Worm (Caenorhabditis elegans) whole organism, midembryonic: ENCODE results near the gene sptf-2.

Experiments
- T22C8.4 ChIP-seq: fragments of 200-800 bp; sonication (Bioruptor generic); IDR thresholded peaks from 2 replicates; pipeline ENCODE4 v1.3.6; 2022; ENCODE audit warnings: missing genetic modification characterization, missing compliant biosample characterization
- cog-1 ChIP-seq: sonication (generic microtip); optimal IDR thresholded peaks from 2 replicates; lab custom pipeline; 2016; ENCODE audit warnings: missing genetic modification characterization, missing compliant biosample characterization
- flt-1 ChIP-seq: fragments of 200-800 bp; sonication (Bioruptor generic); IDR thresholded peaks from 2 replicates; pipeline ENCODE4 v1.3.6; 2022; ENCODE audit warnings: missing genetic modification characterization, missing compliant biosample characterization
- klf-2 ChIP-seq: fragments of 200-800 bp; sonication (Bioruptor generic); conservative IDR thresholded peaks from 2 replicates; pipeline ENCODE4 v1.3.6; 2022; ENCODE audit warnings: missing genetic modification reagents, missing genetic modification characterization, missing compliant biosample characterization
- med-1 ChIP-seq: sonication (generic microtip); optimal IDR thresholded peaks from 2 replicates; lab custom pipeline; 2017; ENCODE audit warnings: missing genetic modification characterization, mild to moderate bottlenecking, missing compliant biosample characterization, antibody characterized with exemption, missing genetic modification reagents; ENCODE audit not compliant: insufficient read depth
- ref-1 ChIP-seq: fragments of 200-800 bp; sonication (Bioruptor generic); conservative IDR thresholded peaks from 2 replicates; pipeline ENCODE4 v1.3.6; 2022; ENCODE audit warnings: missing genetic modification reagents, missing genetic modification characterization, missing compliant biosample characterization
- tab-1 ChIP-seq: fragments of 200-800 bp; sonication (Bioruptor generic); IDR thresholded peaks from 2 replicates; pipeline ENCODE4 v1.3.6; 2022; ENCODE audit warnings: missing genetic modification characterization, missing compliant biosample characterization
- ztf-23 ChIP-seq: fragments of 200-800 bp; sonication (Bioruptor generic); IDR thresholded peaks from 2 replicates; pipeline ENCODE4 v1.3.6; 2022; ENCODE audit warnings: missing genetic modification reagents, missing genetic modification characterization, missing compliant biosample characterization
- ztf-29 ChIP-seq: fragments of 200-800 bp; sonication (Bioruptor generic); IDR thresholded peaks from 2 replicates; pipeline ENCODE4 v1.3.6; 2022; ENCODE audit warnings: missing genetic modification reagents, missing genetic modification characterization, missing compliant biosample characterization

Gene sptf-2

ce11 chrII:8610085-8610484, 15.2 kb upstream of the sptf-2 start, which contains the start of gene F28C6.9:
Gene F28C6.9, minus strand, starts transcription at chrII:8610185.
- no peak for TF ChIP-seq T22C8.4 (GFP tag; lab: Robert Waterston, UW)
- no peak for TF ChIP-seq cog-1 (tag; lab: Kevin White, UChicago)
- TF ChIP-seq tab-1 (GFP tag; lab: Robert Waterston, UW) = no peak
- no peak for TF ChIP-seq ref-1
- no peak for TF ChIP-seq ztf-29 (GFP tag; lab: Robert Waterston, UW)
- TF ChIP-seq ztf-23 = no peak
- no peak for TF ChIP-seq flt-1 (GFP tag; lab: Robert Waterston, UW)

ce11 chrII:8610585-8610984, 14.7 kb upstream of the sptf-2 start:
- TF ChIP-seq tab-1 (GFP tag; lab: Robert Waterston, UW) = no peak
- no peak for TF ChIP-seq med-1 (GFP tag; lab: Kevin White, UChicago)
- no peak for TF ChIP-seq ref-1
- TF ChIP-seq flt-1 (GFP tag; lab: Robert Waterston, UW) = no peak
- TF ChIP-seq ztf-29 (GFP tag; lab: Robert Waterston, UW) = no peak

DNA sequence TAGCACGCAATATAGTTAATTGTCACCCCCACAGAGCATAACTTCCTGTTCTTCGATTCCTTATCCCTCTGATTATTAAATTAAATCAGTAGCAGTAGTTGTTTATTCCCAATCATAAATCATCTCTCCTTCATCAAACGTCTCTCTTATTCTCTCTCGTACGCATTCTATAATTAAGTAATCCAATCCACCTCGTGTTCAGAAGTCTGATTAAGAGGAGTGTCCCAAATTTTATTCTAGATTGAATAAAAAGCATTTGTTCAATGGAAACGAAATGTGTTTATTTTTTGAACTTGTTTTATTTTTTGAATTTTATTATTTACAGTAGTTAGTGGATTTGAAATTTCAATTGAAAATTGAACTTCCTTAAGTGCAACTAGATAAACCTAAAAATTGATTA, 13.9 kb upstream of the sptf-2 start:
- TF ChIP-seq ref-1 (no peak), flt-1 (GFP tag; lab: Robert Waterston, UW) (no peak), ztf-23 (no peak), ztf-29 (GFP tag; lab: Robert Waterston, UW) (no peak), klf-2 (GFP tag; lab: Robert Waterston, UW) (no peak), cog-1 (tag; lab: Kevin White, UChicago) (no peak), tab-1 (GFP tag; lab: Robert Waterston, UW) (no peak), med-1 (GFP tag; lab: Kevin White, UChicago) (no peak), T22C8.4 (GFP tag; lab: Robert Waterston, UW) (no peak)

DNA sequence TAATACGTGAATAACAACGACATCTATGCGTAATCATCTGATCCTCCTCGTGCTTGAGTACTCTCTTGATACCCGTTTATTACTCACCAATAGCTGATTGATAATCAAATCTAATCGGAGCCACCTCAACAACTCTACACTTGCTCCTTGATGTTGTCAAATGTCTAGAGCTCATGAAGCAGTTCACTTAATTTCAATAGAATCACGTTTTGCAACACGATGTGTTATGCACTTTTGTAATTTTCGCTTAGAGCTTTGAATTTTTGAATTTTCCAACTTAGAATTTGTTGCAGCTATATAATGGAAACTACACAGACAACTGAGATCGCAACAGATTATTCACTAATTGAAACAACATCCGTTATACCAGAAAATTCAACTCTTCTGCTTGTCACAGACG, 12.8 kb upstream of the sptf-2 start, which contains the start of gene T22C8.1:
TSS of gene T22C8.1 (plus strand) at position 301 of the 400 bp plus-strand sequence.
- no peak for TF ChIP-seq med-1 (GFP tag; lab: Kevin White, UChicago)
- no peak for TF ChIP-seq flt-1 (GFP tag; lab: Robert Waterston, UW)
- TF ChIP-seq klf-2 (GFP tag; lab: Robert Waterston, UW) = no peak
- TF ChIP-seq T22C8.4 (GFP tag; lab: Robert Waterston, UW) = no peak
- no peak for TF ChIP-seq ztf-29 (GFP tag; lab: Robert Waterston, UW)
- no peak for TF ChIP-seq ref-1
- TF ChIP-seq tab-1 (GFP tag; lab: Robert Waterston, UW) = no peak
- TF ChIP-seq ztf-23 = no peak
- no peak for TF ChIP-seq cog-1 (tag; lab: Kevin White, UChicago)

ce11 chrII:8616155-8616554, 9.1 kb upstream of the sptf-2 start:
- TF ChIP-seq klf-2 (GFP tag; lab: Robert Waterston, UW) (no peak), cog-1 (tag; lab: Kevin White, UChicago) (no peak), ztf-29 (GFP tag; lab: Robert Waterston, UW) (no peak), T22C8.4 (GFP tag; lab: Robert Waterston, UW) (no peak), flt-1 (GFP tag; lab: Robert Waterston, UW) (no peak)

- TF ChIP-seq klf-2 (GFP tag; lab: Robert Waterston, UW) = no peak
- TF ChIP-seq T22C8.4 (GFP tag; lab: Robert Waterston, UW) = no peak
- TF ChIP-seq ztf-23 = no peak
- no peak for TF ChIP-seq ztf-29 (GFP tag; lab: Robert Waterston, UW)
- no peak for TF ChIP-seq tab-1 (GFP tag; lab: Robert Waterston, UW)
- no peak for TF ChIP-seq flt-1 (GFP tag; lab: Robert Waterston, UW)
- TF ChIP-seq cog-1 (tag; lab: Kevin White, UChicago) = no peak
- no peak for TF ChIP-seq ref-1
- TF ChIP-seq med-1 (GFP tag; lab: Kevin White, UChicago) = no peak
Observed at ce11 chrII:8617516-8617915, 7.7 kb upstream of the sptf-2 start, which contains the start of gene chhy-1. Gene chhy-1, minus strand, starts transcription at chrII:8617616.

ce11 chrII:8621883-8622282, 3.4 kb upstream of the sptf-2 start, which contains the start of gene T22C8.3:
Gene T22C8.3, minus strand, starts transcription at chrII:8621983.
- no peak for TF ChIP-seq ref-1
- TF ChIP-seq T22C8.4 (GFP tag; lab: Robert Waterston, UW) = no peak
- TF ChIP-seq ztf-29 (GFP tag; lab: Robert Waterston, UW) = no peak
- no peak for TF ChIP-seq med-1 (GFP tag; lab: Kevin White, UChicago)
- no peak for TF ChIP-seq flt-1 (GFP tag; lab: Robert Waterston, UW)
- TF ChIP-seq tab-1 (GFP tag; lab: Robert Waterston, UW) = no peak
- TF ChIP-seq cog-1 (tag; lab: Kevin White, UChicago) = no peak

DNA sequence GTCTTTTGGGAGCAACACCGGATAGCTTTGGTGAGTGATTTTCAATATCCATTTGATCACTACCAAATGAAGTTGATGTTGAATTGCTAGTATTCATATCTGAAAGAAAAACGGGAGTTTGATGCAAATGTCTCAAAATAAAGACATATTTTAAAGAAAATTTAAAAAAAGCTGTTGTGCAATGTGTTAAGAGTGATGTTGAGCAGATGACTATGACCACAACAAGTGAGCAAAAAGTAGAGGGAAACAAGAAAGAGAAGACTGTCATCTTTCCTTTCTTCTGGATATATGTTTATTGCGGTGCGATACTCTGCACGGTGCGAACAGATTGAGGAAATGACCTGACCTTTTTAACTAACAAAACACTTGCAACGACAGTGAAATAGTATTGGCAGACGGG, 1.9 kb upstream of the sptf-2 start, which contains the start of gene T22C8.4:
TSS of gene T22C8.4 (minus strand) at position 101 of the 400 bp plus-strand sequence.
- TF ChIP-seq T22C8.4 (GFP tag; lab: Robert Waterston, UW) = no peak
- TF ChIP-seq ref-1 = no peak
- TF ChIP-seq ztf-23 = no peak
- TF ChIP-seq cog-1 (tag; lab: Kevin White, UChicago) = no peak
- no peak for TF ChIP-seq ztf-29 (GFP tag; lab: Robert Waterston, UW)
- no peak for TF ChIP-seq tab-1 (GFP tag; lab: Robert Waterston, UW)
- no peak for TF ChIP-seq med-1 (GFP tag; lab: Kevin White, UChicago)
- no peak for TF ChIP-seq flt-1 (GFP tag; lab: Robert Waterston, UW)

ce11 chrII:8626598-8626997, 1.3 kb downstream of the sptf-2 start:
- TF ChIP-seq ztf-29 (GFP tag; lab: Robert Waterston, UW) = no peak
- no peak for TF ChIP-seq tab-1 (GFP tag; lab: Robert Waterston, UW)
- TF ChIP-seq ref-1 = no peak
- no peak for TF ChIP-seq cog-1 (tag; lab: Kevin White, UChicago)
- no peak for TF ChIP-seq ztf-23

DNA sequence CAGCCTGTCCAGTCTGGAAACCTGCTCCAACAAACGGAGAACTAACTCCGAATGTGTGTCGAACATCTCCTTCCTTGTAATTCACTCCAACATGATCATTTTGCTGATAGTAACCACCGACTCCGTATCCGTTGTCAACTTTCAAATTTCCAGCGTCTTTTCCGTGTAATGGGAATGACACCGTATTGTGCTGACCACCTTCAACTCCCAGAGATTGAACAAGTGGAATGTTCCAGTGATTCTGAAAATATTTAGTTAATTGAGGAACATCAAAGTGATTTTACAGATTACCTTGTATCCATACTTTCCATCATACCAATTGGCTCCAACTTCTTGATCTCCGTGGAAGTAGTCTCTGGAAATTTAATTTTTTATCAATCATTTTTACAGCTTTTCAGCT, 2.6 kb downstream of the sptf-2 start:
- TF ChIP-seq cog-1 (tag; lab: Kevin White, UChicago) (no peak), tab-1 (GFP tag; lab: Robert Waterston, UW) (no peak), ztf-23 (no peak), ref-1 (no peak), ztf-29 (GFP tag; lab: Robert Waterston, UW) (no peak), klf-2 (GFP tag; lab: Robert Waterston, UW) (no peak), T22C8.4 (GFP tag; lab: Robert Waterston, UW) (no peak), med-1 (GFP tag; lab: Kevin White, UChicago) (no peak), flt-1 (GFP tag; lab: Robert Waterston, UW) (no peak)
